Worm (Caenorhabditis elegans) whole organism, midembryonic: ENCODE data around the gene F28H6.6.

ENCODE experiments used
- flt-1 ChIP-seq: fragments of 200-800 bp; sonication (Bioruptor generic); IDR thresholded peaks from 2 replicates; pipeline ENCODE4 v1.3.6; 2022; ENCODE audit warnings: missing genetic modification characterization, missing compliant biosample characterization
- ref-1 ChIP-seq: fragments of 200-800 bp; sonication (Bioruptor generic); conservative IDR thresholded peaks from 2 replicates; pipeline ENCODE4 v1.3.6; 2022; ENCODE audit warnings: missing genetic modification reagents, missing genetic modification characterization, missing compliant biosample characterization
- ztf-23 ChIP-seq: fragments of 200-800 bp; sonication (Bioruptor generic); IDR thresholded peaks from 2 replicates; pipeline ENCODE4 v1.3.6; 2022; ENCODE audit warnings: missing genetic modification reagents, missing genetic modification characterization, missing compliant biosample characterization

DNA sequence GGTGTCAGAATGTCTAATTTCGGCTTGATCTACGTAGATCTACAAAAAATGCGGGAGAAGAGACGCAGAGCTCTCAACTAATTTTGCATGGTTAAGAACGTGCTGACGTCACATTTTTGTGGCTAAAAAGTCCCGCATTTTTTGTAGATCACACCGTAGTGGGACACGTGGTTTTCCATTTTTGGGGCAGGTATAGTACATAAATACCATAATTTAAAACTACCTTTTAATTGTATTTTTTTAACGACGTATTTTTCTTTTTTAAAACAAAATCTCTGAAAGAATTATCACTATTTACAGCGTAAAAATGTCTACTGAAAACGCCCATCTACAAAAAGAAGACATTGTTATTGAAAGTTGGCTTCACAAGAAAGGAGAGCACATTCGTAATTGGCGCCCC is 21.7 kb upstream of the F28H6.6 start, which contains the start of gene akt-2:
- TF ChIP-seq flt-1 (GFP tag; lab: Robert Waterston, UW) (no peak), ref-1 (no peak), ztf-23 (no peak)
